Worm (Caenorhabditis elegans) whole organism, L1 larva: ENCODE data around the gene glo-4.

Experiments used
- C04F5.9 ChIP-seq: sonication (generic microtip); optimal IDR thresholded peaks from 2 replicates; lab custom pipeline; 2016; ENCODE audit warnings: missing genetic modification characterization, missing compliant biosample characterization
- C16A3.4 ChIP-seq: fragments of 150-350 bp; optimal IDR thresholded peaks from 2 replicates; lab custom pipeline; 2014; ENCODE audit warnings: missing biosample characterization, missing genetic modification characterization
- C34B4.2 ChIP-seq: sonication (generic microtip); optimal IDR thresholded peaks from 2 replicates; lab custom pipeline; 2017; ENCODE audit warnings: mild to moderate bottlenecking, missing genetic modification characterization, missing compliant biosample characterization
- Y116A8C.19 ChIP-seq: sonication (generic microtip); optimal IDR thresholded peaks from 2 replicates; lab custom pipeline; 2016; ENCODE audit warnings: missing compliant biosample characterization, missing genetic modification characterization, borderline replicate concordance
- blmp-1 ChIP-seq: fragments of 150-350 bp; optimal IDR thresholded peaks from 2 replicates; lab custom pipeline; 2014; ENCODE audit warnings: missing biosample characterization, missing genetic modification characterization
- ceh-8 ChIP-seq: fragments of 200-800 bp; sonication (Bioruptor generic); optimal IDR thresholded peaks from 2 replicates; lab custom pipeline; 2018; ENCODE audit warnings: mild to moderate bottlenecking, missing genetic modification characterization, moderate library complexity, missing compliant biosample characterization
- ceh-82 ChIP-seq, 3 experiments: fragments of 150-350 bp in 1 of 3; sonication (generic microtip) in 2 of 3; optimal IDR thresholded peaks; 2 replicates each; lab custom pipeline; 2014 to 2017; ENCODE audit warnings: missing biosample characterization in 3 of 3, missing genetic modification characterization in 3 of 3
- ceh-88 ChIP-seq: fragments of 200-800 bp; sonication (Bioruptor generic); IDR thresholded peaks from 2 replicates; pipeline ENCODE4 v1.3.6; 2022; ENCODE audit warnings: missing genetic modification characterization, missing compliant biosample characterization
- ces-1 ChIP-seq: fragments of 150-350 bp; optimal IDR thresholded peaks from 2 replicates; lab custom pipeline; 2014; ENCODE audit warnings: missing biosample characterization, missing genetic modification reagents, missing genetic modification characterization
- dpl-1 ChIP-seq, 3 experiments: fragments of 150-350 bp in 2 of 3; sonication (generic microtip) in 1 of 3; optimal IDR thresholded peaks; 2 replicates each; lab custom pipeline; 2014 to 2017; ENCODE audit warnings: missing biosample characterization in 3 of 3, missing genetic modification characterization in 3 of 3, missing genetic modification reagents in 3 of 3
- efl-1 ChIP-seq, 4 experiments: fragments of 150-350 bp; optimal IDR thresholded peaks in 3 of 4; peaks in 1 of 4; 1 replicate in 1 of 4; 2 replicates in 3 of 4; lab custom pipeline; 2014; ENCODE audit warnings: missing biosample characterization in 2 of 4, missing genetic modification characterization in 2 of 4, missing genetic modification reagents in 2 of 4
- egl-13 ChIP-seq: sonication (generic microtip); optimal IDR thresholded peaks from 2 replicates; lab custom pipeline; 2016; ENCODE audit warnings: missing genotype, missing genetic modification reagents, missing genetic modification characterization, missing compliant biosample characterization
- egl-27 ChIP-seq, 2 experiments: fragments of 150-350 bp in 1 of 2; sonication (generic microtip); optimal IDR thresholded peaks; 3 replicates each; lab custom pipeline; 2017 to 2018; ENCODE audit warnings: missing biosample characterization in 2 of 2, missing genetic modification characterization in 2 of 2, missing genetic modification reagents in 2 of 2
- elt-2 ChIP-seq: sonication (generic microtip); optimal IDR thresholded peaks from 2 replicates; lab custom pipeline; 2016; ENCODE audit warnings: missing genetic modification characterization, mild to moderate bottlenecking, inconsistent platforms, missing compliant biosample characterization, missing genetic modification reagents
- ets-5 ChIP-seq: fragments of 200-800 bp; sonication (Bioruptor generic); IDR thresholded peaks from 2 replicates; pipeline ENCODE4 v1.3.6; 2022; ENCODE audit warnings: missing genetic modification characterization, missing compliant biosample characterization
- fkh-8 ChIP-seq: sonication (generic microtip); optimal IDR thresholded peaks from 2 replicates; lab custom pipeline; 2016; ENCODE audit warnings: mild to moderate bottlenecking, missing genetic modification characterization, missing compliant biosample characterization
- fos-1 ChIP-seq: fragments of 150-350 bp; optimal IDR thresholded peaks from 2 replicates; lab custom pipeline; 2014; ENCODE audit warnings: missing biosample characterization, missing genetic modification characterization
- hlh-17 ChIP-seq: fragments of 200-800 bp; sonication (Bioruptor generic); optimal IDR thresholded peaks from 2 replicates; lab custom pipeline; 2018; ENCODE audit warnings: missing genetic modification characterization, mild to moderate bottlenecking, missing compliant biosample characterization, moderate library complexity, borderline replicate concordance
- hlh-4 ChIP-seq: sonication (generic microtip); optimal IDR thresholded peaks from 2 replicates; lab custom pipeline; 2016; ENCODE audit warnings: mild to moderate bottlenecking, missing genetic modification characterization, missing compliant biosample characterization
- hpl-2 ChIP-seq: fragments of 150-350 bp; optimal IDR thresholded peaks from 2 replicates; lab custom pipeline; 2014; ENCODE audit warnings: missing biosample characterization, missing genetic modification reagents, missing genetic modification characterization
- lin-15B ChIP-seq: fragments of 150-350 bp; sonication (generic microtip); optimal IDR thresholded peaks from 3 replicates; lab custom pipeline; 2014; ENCODE audit warnings: missing biosample characterization, missing genetic modification characterization
- lir-3 ChIP-seq: sonication (generic microtip); optimal IDR thresholded peaks from 2 replicates; lab custom pipeline; 2016; ENCODE audit warnings: mild to moderate bottlenecking, missing genetic modification characterization, moderate library complexity, missing compliant biosample characterization; ENCODE audit not compliant: poor library complexity
- lsy-2 ChIP-seq, 2 experiments: fragments of 150-350 bp; optimal IDR thresholded peaks; 2 replicates each; lab custom pipeline; 2014; ENCODE audit warnings: missing biosample characterization in 2 of 2, missing genetic modification characterization in 2 of 2
- mdl-1 ChIP-seq, 2 experiments: fragments of 150-350 bp; optimal IDR thresholded peaks; 2 replicates each; lab custom pipeline; 2014 to 2017; ENCODE audit warnings: missing biosample characterization in 2 of 2, missing genetic modification characterization in 2 of 2, inconsistent platforms in 1 of 2
- mef-2 ChIP-seq: fragments of 150-350 bp; optimal IDR thresholded peaks from 2 replicates; lab custom pipeline; 2014; ENCODE audit warnings: missing biosample characterization, missing genetic modification characterization
- mep-1 ChIP-seq: fragments of 150-350 bp; optimal IDR thresholded peaks from 2 replicates; lab custom pipeline; 2014; ENCODE audit warnings: missing biosample characterization, missing genetic modification characterization
- nhr-237 ChIP-seq: fragments of 150-350 bp; optimal IDR thresholded peaks from 2 replicates; lab custom pipeline; 2014; ENCODE audit warnings: missing biosample characterization, missing genetic modification characterization
- nhr-76 ChIP-seq: sonication (generic microtip); optimal IDR thresholded peaks from 2 replicates; lab custom pipeline; 2017; ENCODE audit warnings: missing biosample characterization, missing genetic modification characterization
- nhr-84 ChIP-seq: sonication (generic microtip); optimal IDR thresholded peaks from 2 replicates; lab custom pipeline; 2017; ENCODE audit warnings: missing biosample characterization, missing genetic modification characterization
- nhr-85 ChIP-seq: sonication (generic microtip); peaks from one replicate; lab custom pipeline; 2016; ENCODE audit warnings: missing genetic modification characterization, inconsistent platforms, missing compliant biosample characterization
- nhr-90 ChIP-seq: sonication (generic microtip); optimal IDR thresholded peaks from 2 replicates; lab custom pipeline; 2016; ENCODE audit warnings: mild to moderate bottlenecking, missing genetic modification characterization, missing compliant biosample characterization; ENCODE audit not compliant: poor library complexity
- pax-3 ChIP-seq: fragments of 200-800 bp; sonication (Bioruptor generic); optimal IDR thresholded peaks from 2 replicates; lab custom pipeline; 2018; ENCODE audit warnings: mild to moderate bottlenecking, missing genetic modification characterization, moderate library complexity, missing compliant biosample characterization
- rnt-1 ChIP-seq: sonication (generic microtip); optimal IDR thresholded peaks from 2 replicates; lab custom pipeline; 2016; ENCODE audit warnings: mild to moderate bottlenecking, missing genetic modification characterization, moderate library complexity, missing compliant biosample characterization
- skn-1 ChIP-seq: fragments of 150-350 bp; optimal IDR thresholded peaks from 2 replicates; lab custom pipeline; 2014; ENCODE audit warnings: missing biosample characterization, missing genetic modification characterization
- snpc-4 ChIP-seq: fragments of 150-350 bp; optimal IDR thresholded peaks from 2 replicates; lab custom pipeline; 2014; ENCODE audit warnings: missing biosample characterization, missing genetic modification characterization
- snu-23 ChIP-seq: sonication (generic microtip); optimal IDR thresholded peaks from 2 replicates; lab custom pipeline; 2016; ENCODE audit warnings: missing genetic modification characterization, missing compliant biosample characterization
- sox-4 ChIP-seq: sonication (generic microtip); optimal IDR thresholded peaks from 2 replicates; lab custom pipeline; 2016; ENCODE audit warnings: missing genetic modification characterization, missing compliant biosample characterization
- sptf-1 ChIP-seq: fragments of 150-350 bp; optimal IDR thresholded peaks from 2 replicates; lab custom pipeline; 2014; ENCODE audit warnings: missing biosample characterization, missing genetic modification characterization
- sup-37 ChIP-seq: fragments of 200-800 bp; sonication (Bioruptor generic); optimal IDR thresholded peaks from 2 replicates; lab custom pipeline; 2018; ENCODE audit warnings: mild to moderate bottlenecking, missing genetic modification characterization, missing compliant biosample characterization
- tbx-2 ChIP-seq: sonication (generic microtip); optimal IDR thresholded peaks from 2 replicates; lab custom pipeline; 2016; ENCODE audit warnings: missing genetic modification characterization, missing compliant biosample characterization
- unc-130 ChIP-seq: fragments of 150-350 bp; optimal IDR thresholded peaks from 2 replicates; lab custom pipeline; 2017; ENCODE audit warnings: missing biosample characterization, missing genetic modification characterization, inconsistent platforms
- unc-62 ChIP-seq: fragments of 150-350 bp; optimal IDR thresholded peaks from 2 replicates; lab custom pipeline; 2014; ENCODE audit warnings: missing biosample characterization, missing genetic modification reagents, missing genetic modification characterization
- unc-98 ChIP-seq: fragments of 200-800 bp; sonication (Bioruptor generic); IDR thresholded peaks from 2 replicates; pipeline ENCODE4 v1.3.6; 2022; ENCODE audit warnings: missing genetic modification characterization, missing compliant biosample characterization
- zag-1 ChIP-seq: fragments of 150-350 bp; optimal IDR thresholded peaks from 2 replicates; lab custom pipeline; 2014; ENCODE audit warnings: missing biosample characterization, missing genetic modification characterization
- zip-4 ChIP-seq: fragments of 200-800 bp; sonication (Bioruptor generic); optimal IDR thresholded peaks from 2 replicates; lab custom pipeline; 2018; ENCODE audit warnings: mild to moderate bottlenecking, missing genetic modification characterization, moderate library complexity, missing compliant biosample characterization
- ztf-11 ChIP-seq, 2 experiments: sonication (generic microtip); optimal IDR thresholded peaks; 2 replicates each; lab custom pipeline; 2016 to 2017; ENCODE audit warnings: missing genetic modification characterization in 2 of 2, missing biosample characterization in 1 of 2, missing compliant biosample characterization in 1 of 2

glo-4 gene

DNA sequence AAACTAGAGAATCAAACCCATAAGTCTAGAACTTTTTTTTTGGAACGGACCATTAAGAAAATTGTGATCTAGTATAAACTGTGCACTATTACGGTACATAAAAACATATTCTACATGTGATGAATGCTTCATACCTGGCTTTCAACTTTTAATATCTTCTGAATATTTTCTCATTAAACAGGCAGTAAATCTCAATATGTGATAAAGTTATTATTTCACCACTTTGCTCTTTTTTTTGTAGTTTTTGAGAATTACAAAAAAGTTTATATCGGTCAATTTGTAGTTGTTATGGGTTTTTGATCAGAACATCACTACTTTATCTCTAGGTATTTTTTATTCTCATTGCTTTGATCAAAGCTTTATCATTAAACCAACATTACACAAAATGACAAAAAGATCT, 18.6 kb downstream of the glo-4 start:
- no peak for TF ChIP-seq ceh-8

DNA sequence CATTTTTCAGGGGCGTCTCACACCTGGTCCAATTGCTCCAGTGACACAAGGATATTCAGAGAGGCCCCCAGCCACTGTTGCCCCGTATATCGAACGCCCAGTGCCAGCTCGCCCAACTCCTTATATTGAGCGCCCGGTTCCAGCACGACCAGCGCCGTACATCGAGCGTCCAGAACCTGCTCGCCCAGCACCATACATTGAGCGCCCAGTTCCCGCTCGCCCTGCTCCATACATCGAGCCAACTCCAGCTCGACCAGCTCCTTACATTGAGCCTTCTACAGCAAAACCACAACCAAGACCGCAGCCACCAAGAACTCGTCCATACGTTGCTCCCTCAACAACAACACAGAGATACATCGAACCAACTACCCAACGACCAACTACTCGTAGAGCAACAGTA, 20.2 kb downstream of the glo-4 start:
- no peak for TF ChIP-seq lin-15B (tag; lab: Kevin White, UChicago)
- no peak for TF ChIP-seq efl-1 (optimal IDR thresholded peaks at IDR 0.05; lab: Kevin White, UChicago)
- peak in 1 of 2 experiments; percentile 28 for TF ChIP-seq efl-1 (GFP tag; optimal IDR thresholded peaks at IDR 0.05 in 1 of 2; lab: Kevin White, UChicago)

- TF ChIP-seq blmp-1 (tag; lab: Kevin White, UChicago) = peak; percentile 54
- TF ChIP-seq mdl-1 (tag; optimal IDR thresholded peaks at IDR 0.05; lab: Kevin White, UChicago) = no peak
- TF ChIP-seq ceh-88 (GFP tag; lab: Robert Waterston, UW) = no peak
Measured at ce11 chrV:9221566-9221965, 21.5 kb downstream of the glo-4 start, which contains the start of gene grd-6. TSS of gene grd-6 (plus strand) at chrV:9221866.

ce11 chrV:9220444-9220843, 22.6 kb downstream of the glo-4 start:
- TF ChIP-seq ztf-11 (tag; optimal IDR thresholded peaks at IDR 0.05; lab: Kevin White, UChicago) (no peak), mep-1 (tag; lab: Kevin White, UChicago) (peak; percentile 20), nhr-76 (no peak), zag-1 (no peak), blmp-1 (tag; lab: Kevin White, UChicago) (peak; percentile 62), nhr-90 (tag; lab: Kevin White, UChicago) (no peak), rnt-1 (tag; lab: Kevin White, UChicago) (peak; percentile 33), unc-130 (no peak), unc-62 (GFP tag; lab: Kevin White, UChicago) (no peak), sptf-1 (tag; lab: Kevin White, UChicago) (no peak), C16A3.4 (tag; lab: Kevin White, UChicago) (peak; percentile 68), sup-37 (GFP tag; lab: Kevin White, UChicago) (no peak), nhr-237 (tag; lab: Kevin White, UChicago) (no peak), C04F5.9 (tag; lab: Kevin White, UChicago) (no peak), snpc-4 (tag; lab: Kevin White, UChicago) (no peak), tbx-2 (peak; percentile 42), fos-1 (tag; lab: Kevin White, UChicago) (peak; percentile 27), hlh-17 (no peak), hpl-2 (GFP tag; lab: Kevin White, UChicago) (no peak), mef-2 (tag; lab: Kevin White, UChicago) (no peak), ceh-82 (tag; optimal IDR thresholded peaks at IDR 0.05; lab: Kevin White, UChicago) (peak in 2 of 3 experiments; percentile 45 to 68), efl-1 (optimal IDR thresholded peaks at IDR 0.05; lab: Kevin White, UChicago) (peak; percentile 54 to 88), efl-1 (GFP tag; optimal IDR thresholded peaks at IDR 0.05 in 1 of 2; lab: Kevin White, UChicago) (peak; percentile 90 to 99), zip-4 (no peak), lir-3 (tag; lab: Kevin White, UChicago) (no peak), C34B4.2 (tag; lab: Kevin White, UChicago) (no peak), unc-98 (GFP tag; lab: Robert Waterston, UW) (no peak), nhr-85 (peak; percentile 44), mdl-1 (tag; optimal IDR thresholded peaks at IDR 0.05; lab: Kevin White, UChicago) (peak in 1 of 2 experiments; percentile 23), elt-2 (tag; lab: Kevin White, UChicago) (no peak), ets-5 (GFP tag; lab: Robert Waterston, UW) (no peak), lsy-2 (tag; optimal IDR thresholded peaks at IDR 0.05; lab: Kevin White, UChicago) (peak; percentile 36 to 74), fkh-8 (tag; lab: Kevin White, UChicago) (no peak), nhr-84 (tag; lab: Kevin White, UChicago) (no peak), pax-3 (tag; lab: Kevin White, UChicago) (no peak), hlh-4 (tag; lab: Kevin White, UChicago) (no peak), snu-23 (GFP tag; lab: Kevin White, UChicago) (peak; percentile 50), Y116A8C.19 (tag; lab: Kevin White, UChicago) (no peak), skn-1 (tag; lab: Kevin White, UChicago) (peak; percentile 54), egl-27 (tag; optimal IDR thresholded peaks at IDR 0.05; lab: Kevin White, UChicago) (no peak), ces-1 (no peak), dpl-1 (GFP tag; optimal IDR thresholded peaks at IDR 0.05; lab: Kevin White, UChicago) (peak; percentile 76 to 89 (median 86)), sox-4 (tag; lab: Kevin White, UChicago) (no peak), egl-13 (tag; lab: Kevin White, UChicago) (no peak)
